Worm (Caenorhabditis elegans) whole organism, L2 larva: ENCODE measurements around the gene Y47D3B.12.

Experiments used
- elt-3 ChIP-seq: sonication (generic microtip); optimal IDR thresholded peaks from 2 replicates; lab custom pipeline; 2017; ENCODE audit warnings: missing biosample characterization, missing genetic modification characterization
- nhr-129 ChIP-seq: fragments of 150-350 bp; optimal IDR thresholded peaks from 2 replicates; lab custom pipeline; 2014; ENCODE audit warnings: missing biosample characterization, missing genetic modification characterization
- sma-3 ChIP-seq: sonication (generic microtip); optimal IDR thresholded peaks from 2 replicates; lab custom pipeline; 2016; ENCODE audit warnings: missing genetic modification reagents, missing genetic modification characterization, missing compliant biosample characterization

ce11 chrIII:11393162-11393561, 9.7 kb upstream of the Y47D3B.12 start, which contains the start of gene nlp-21:
- TF ChIP-seq sma-3 (GFP tag; lab: Kevin White, UChicago) = no peak
- TF ChIP-seq nhr-129 (tag; lab: Kevin White, UChicago) = no peak
- no peak for TF ChIP-seq elt-3
